Fruit fly (Drosophila melanogaster) whole organism, adult: ENCODE results near the gene eIF2Bbeta.

Experiments used
- CG11617 ChIP-seq: fragments of 200-800 bp; sonication (Bioruptor generic); optimal IDR thresholded peaks from 2 replicates; lab custom pipeline; 2017; ENCODE audit warnings: mild to moderate bottlenecking, missing biosample characterization, missing genetic modification reagents, missing genetic modification characterization
- CG12768 ChIP-seq: fragments of 200-800 bp; sonication (Bioruptor generic); optimal IDR thresholded peaks from 2 replicates; lab custom pipeline; 2017; ENCODE audit warnings: missing biosample characterization, missing genetic modification characterization, mild to moderate bottlenecking, moderate library complexity, missing genetic modification reagents
- CG14711 ChIP-seq: fragments of 200-800 bp; sonication (Bioruptor generic); optimal IDR thresholded peaks from 2 replicates; lab custom pipeline; 2018; ENCODE audit warnings: missing biosample characterization, mild to moderate bottlenecking, missing genetic modification characterization, moderate library complexity
- CG1620 ChIP-seq: fragments of 200-800 bp; sonication (Bioruptor generic); optimal IDR thresholded peaks from 2 replicates; lab custom pipeline; 2016; ENCODE audit warnings: missing biosample characterization, missing genetic modification characterization
- CG33017 ChIP-seq: fragments of 200-800 bp; sonication (Bioruptor generic); optimal IDR thresholded peaks from 2 replicates; lab custom pipeline; 2018; ENCODE audit warnings: missing biosample characterization, mild to moderate bottlenecking, missing genetic modification characterization, moderate library complexity
- CG5204 ChIP-seq: fragments of 200-800 bp; sonication (Bioruptor generic); optimal IDR thresholded peaks from 2 replicates; lab custom pipeline; 2016; ENCODE audit warnings: missing biosample characterization, missing genetic modification characterization
- CG7045 ChIP-seq: fragments of 200-800 bp; sonication (Bioruptor generic); optimal IDR thresholded peaks from 2 replicates; lab custom pipeline; 2017; ENCODE audit warnings: missing biosample characterization, mild to moderate bottlenecking, missing genetic modification characterization
- CG7101 ChIP-seq: fragments of 200-800 bp; sonication (Bioruptor generic); optimal IDR thresholded peaks from 2 replicates; lab custom pipeline; 2018; ENCODE audit warnings: missing biosample characterization, mild to moderate bottlenecking, missing genetic modification characterization, moderate library complexity
- Clk ChIP-seq: fragments of 200-800 bp; sonication (Bioruptor generic); optimal IDR thresholded peaks from 2 replicates; lab custom pipeline; 2017; ENCODE audit warnings: missing biosample characterization, missing genetic modification characterization
- Crg-1 ChIP-seq: fragments of 200-800 bp; sonication (Bioruptor generic); optimal IDR thresholded peaks from 2 replicates; lab custom pipeline; 2016; ENCODE audit warnings: missing biosample characterization, missing genetic modification characterization
- Hr96 ChIP-seq: fragments of 200-800 bp; sonication (Bioruptor generic); optimal IDR thresholded peaks from 2 replicates; lab custom pipeline; 2016; ENCODE audit warnings: missing biosample characterization, missing genetic modification characterization
- Mnt ChIP-seq: fragments of 200-800 bp; sonication (Bioruptor generic); optimal IDR thresholded peaks from 2 replicates; lab custom pipeline; 2016; ENCODE audit warnings: missing biosample characterization, mild to moderate bottlenecking, missing genetic modification characterization
- bab1 ChIP-seq: fragments of 200-800 bp; sonication (Bioruptor generic); optimal IDR thresholded peaks from 3 replicates; lab custom pipeline; 2019; ENCODE audit warnings: missing biosample characterization, mild to moderate bottlenecking, missing genetic modification characterization, moderate library complexity
- cic ChIP-seq: fragments of 200-800 bp; sonication (Bioruptor generic); optimal IDR thresholded peaks from 2 replicates; lab custom pipeline; 2017; ENCODE audit warnings: missing biosample characterization, mild to moderate bottlenecking, missing genetic modification characterization, moderate library complexity
- cnc ChIP-seq, 2 experiments: fragments of >200 bp; optimal IDR thresholded peaks; 2 replicates each; lab custom pipeline; 2017
- kay ChIP-seq: fragments of 200-800 bp; sonication (Bioruptor generic); peaks from one replicate; lab custom pipeline; 2016; ENCODE audit warnings: missing biosample characterization, missing genetic modification characterization, borderline replicate concordance
- ovo ChIP-seq: fragments of 200-800 bp; sonication (Bioruptor generic); optimal IDR thresholded peaks from 2 replicates; lab custom pipeline; 2016; ENCODE audit warnings: missing biosample characterization, missing genetic modification characterization
- pad ChIP-seq: fragments of 200-800 bp; sonication (Bioruptor generic); optimal IDR thresholded peaks from 3 replicates; lab custom pipeline; 2017; ENCODE audit warnings: missing biosample characterization, missing genetic modification characterization, mild to moderate bottlenecking, moderate library complexity, missing genetic modification reagents
- tj ChIP-seq: fragments of 200-800 bp; sonication (Bioruptor generic); optimal IDR thresholded peaks from 3 replicates; lab custom pipeline; 2017; ENCODE audit warnings: missing biosample characterization, mild to moderate bottlenecking, missing genetic modification characterization, moderate library complexity
- toe ChIP-seq: fragments of 200-800 bp; sonication (Bioruptor generic); optimal IDR thresholded peaks from 2 replicates; lab custom pipeline; 2016; ENCODE audit warnings: missing biosample characterization, missing genetic modification characterization

The eIF2Bbeta gene

DNA sequence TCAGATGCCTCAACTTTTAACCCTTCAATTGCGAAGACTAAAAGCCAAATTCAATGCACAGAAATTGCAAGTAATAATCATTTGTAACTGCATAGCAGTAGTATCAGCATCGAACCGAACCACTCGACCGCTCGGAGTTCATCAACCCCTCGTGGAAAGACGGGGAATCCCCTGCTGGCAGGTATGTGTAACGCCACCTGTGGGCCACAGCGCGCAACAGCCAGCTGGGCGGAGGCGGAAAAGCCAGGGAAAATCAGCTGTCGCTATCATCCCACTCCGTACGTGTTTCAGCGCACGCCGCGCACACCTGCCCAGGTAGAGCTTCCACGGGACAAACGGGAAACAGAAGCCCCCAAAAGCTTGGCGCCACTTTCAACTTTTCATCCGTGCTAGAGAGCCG is 19.9 kb upstream of the eIF2Bbeta start:
- no peak for TF ChIP-seq toe (GFP tag; lab: Kevin White, UChicago)
- TF ChIP-seq CG33017 (tag; lab: Kevin White, UChicago): no peak
- TF ChIP-seq CG11617 (GFP tag; lab: Kevin White, UChicago): no peak
- TF ChIP-seq tj (GFP tag; lab: Kevin White, UChicago): no peak
- no peak for TF ChIP-seq bab1
- no peak for TF ChIP-seq CG14711
- no peak for TF ChIP-seq Crg-1 (GFP tag; lab: Kevin White, UChicago)
- no peak for TF ChIP-seq CG1620 (GFP tag; lab: Kevin White, UChicago)
- TF ChIP-seq cnc (optimal IDR thresholded peaks at IDR 0.05; lab: Kevin White, UChicago): no peak
- TF ChIP-seq CG7101: no peak
- TF ChIP-seq Clk (GFP tag; lab: Kevin White, UChicago): no peak
- TF ChIP-seq CG12768: no peak

DNA sequence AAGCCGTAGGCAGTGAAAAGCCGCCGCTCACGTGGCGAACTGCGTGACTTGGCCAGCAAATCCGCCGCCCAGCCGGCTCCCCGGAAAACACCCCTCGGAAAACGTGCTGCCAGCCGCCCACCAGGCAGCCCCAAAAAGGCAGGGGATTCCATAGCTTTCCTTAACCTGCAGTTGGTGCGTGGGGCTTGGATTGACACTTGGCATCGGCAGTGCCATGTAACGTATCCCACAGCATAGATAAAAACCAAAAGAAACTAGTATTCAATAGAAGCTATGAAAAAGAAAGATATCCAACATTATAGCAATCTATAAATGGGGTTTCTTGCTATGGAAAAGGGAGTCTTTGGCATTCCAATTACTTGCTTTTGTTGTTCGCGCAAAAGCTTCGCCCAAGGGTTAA is 19.3 kb upstream of the eIF2Bbeta start:
- TF ChIP-seq Mnt (no peak), CG7101 (peak; percentile 81), kay (GFP tag; lab: Kevin White, UChicago) (no peak), CG11617 (GFP tag; lab: Kevin White, UChicago) (peak; percentile 79), CG1620 (GFP tag; lab: Kevin White, UChicago) (peak; percentile 20), pad (peak; percentile 28), ovo (no peak), CG7045 (peak; percentile 50), Clk (GFP tag; lab: Kevin White, UChicago) (peak; percentile 92), Hr96 (GFP tag; lab: Kevin White, UChicago) (peak; percentile 86), tj (GFP tag; lab: Kevin White, UChicago) (peak; percentile 28), CG12768 (peak; percentile 38), toe (GFP tag; lab: Kevin White, UChicago) (peak; percentile 32), cic (GFP tag; lab: Kevin White, UChicago) (no peak), CG14711 (peak; percentile 65), CG5204 (GFP tag; lab: Kevin White, UChicago) (peak; percentile 65), CG33017 (tag; lab: Kevin White, UChicago) (peak; percentile 49), Crg-1 (GFP tag; lab: Kevin White, UChicago) (no peak)

DNA sequence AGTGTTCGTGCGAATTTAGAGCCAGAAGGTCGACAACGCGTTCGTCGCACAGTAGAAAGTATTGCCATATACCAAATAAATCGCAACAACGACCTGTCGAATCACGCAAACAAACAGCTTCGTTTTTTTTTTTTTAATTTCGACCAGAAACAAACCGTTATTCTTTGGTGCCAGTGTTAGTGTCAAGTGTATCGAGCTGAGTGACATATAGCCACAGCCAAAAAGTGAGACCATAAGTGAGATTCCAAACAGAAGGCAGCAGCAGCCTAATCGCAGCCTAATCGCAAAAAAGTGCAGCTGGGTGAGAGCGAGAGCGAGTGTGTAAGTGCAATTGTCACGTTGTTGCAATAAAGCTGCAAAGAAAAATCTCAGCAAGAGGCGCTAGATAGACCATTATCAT is 18.8 kb upstream of the eIF2Bbeta start, which contains the start of gene per:
Gene per, plus strand, starts transcription at position 1 of the 400 bp plus-strand sequence.
- TF ChIP-seq Mnt (peak; percentile 58), ovo (peak; percentile 61), tj (GFP tag; lab: Kevin White, UChicago) (peak; percentile 30), toe (GFP tag; lab: Kevin White, UChicago) (no peak), CG12768 (no peak)

DNA sequence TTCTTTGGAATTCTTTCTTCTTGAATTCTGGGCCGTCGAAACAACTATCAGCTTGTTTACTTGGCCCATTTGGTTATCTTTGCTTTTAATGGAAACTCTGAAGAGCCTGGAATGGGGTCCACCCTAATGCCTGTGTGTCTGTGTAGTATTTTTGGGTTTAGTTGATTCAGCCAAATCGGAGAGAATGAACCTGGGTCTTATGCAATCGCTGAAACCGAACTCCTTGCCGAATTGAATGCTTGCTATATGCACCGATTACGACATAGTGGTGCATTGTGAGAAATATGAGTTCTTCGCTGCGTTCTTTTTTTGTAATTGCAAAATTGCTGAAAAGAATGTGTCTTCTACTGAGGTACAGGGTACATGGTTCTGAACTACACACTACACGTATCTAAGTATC is 17.4 kb upstream of the eIF2Bbeta start:
- no peak for TF ChIP-seq Mnt
- peak; percentile 29 for TF ChIP-seq CG7101
- peak; percentile 96 for TF ChIP-seq tj (GFP tag; lab: Kevin White, UChicago)

DNA sequence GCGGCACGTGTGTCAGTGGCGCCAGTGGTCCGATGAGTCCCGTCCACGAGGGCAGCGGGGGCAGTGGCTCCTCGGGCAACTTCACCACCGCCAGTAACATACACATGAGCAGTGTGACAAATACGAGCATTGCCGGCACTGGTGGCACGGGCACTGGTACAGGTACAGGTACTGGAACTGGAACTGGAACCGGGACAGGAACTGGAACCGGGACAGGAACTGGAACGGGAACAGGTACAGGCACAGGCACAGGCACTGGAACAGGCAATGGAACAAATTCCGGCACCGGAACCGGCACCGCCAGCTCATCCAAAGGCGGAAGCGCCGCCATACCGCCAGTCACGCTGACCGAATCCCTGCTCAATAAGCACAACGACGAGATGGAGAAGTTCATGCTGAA is 14.0 kb upstream of the eIF2Bbeta start:
- TF ChIP-seq CG7045 (no peak), cic (GFP tag; lab: Kevin White, UChicago) (no peak)

DNA sequence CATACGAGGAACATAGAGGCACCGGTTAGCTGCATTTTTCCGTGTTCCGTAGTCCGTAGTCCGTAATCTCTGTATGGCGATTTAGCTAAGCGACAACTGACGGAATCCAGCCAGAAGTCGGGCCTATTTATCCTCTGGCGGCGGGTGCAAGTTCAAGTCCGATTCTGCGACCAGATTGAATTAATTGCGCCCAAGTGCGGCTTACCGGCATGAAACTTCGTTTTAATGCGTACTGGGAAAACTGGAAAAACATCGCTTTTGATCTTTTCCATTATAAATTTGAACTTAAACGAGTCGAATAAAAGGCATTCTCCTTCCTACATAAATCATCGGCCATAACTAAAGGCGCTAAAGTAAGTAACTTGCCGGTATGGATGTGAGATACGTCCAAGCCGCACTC is 10.6 kb upstream of the eIF2Bbeta start, which contains the start of gene dyw:
Gene dyw, minus strand, starts transcription at position 101 of the 400 bp plus-strand sequence.
- TF ChIP-seq Mnt: no peak
- no peak for TF ChIP-seq cnc (optimal IDR thresholded peaks at IDR 0.05; lab: Kevin White, UChicago)
- no peak for TF ChIP-seq Crg-1 (GFP tag; lab: Kevin White, UChicago)
- no peak for TF ChIP-seq tj (GFP tag; lab: Kevin White, UChicago)
- TF ChIP-seq CG5204 (GFP tag; lab: Kevin White, UChicago): no peak
- no peak for TF ChIP-seq CG7101
- no peak for TF ChIP-seq CG7045

DNA sequence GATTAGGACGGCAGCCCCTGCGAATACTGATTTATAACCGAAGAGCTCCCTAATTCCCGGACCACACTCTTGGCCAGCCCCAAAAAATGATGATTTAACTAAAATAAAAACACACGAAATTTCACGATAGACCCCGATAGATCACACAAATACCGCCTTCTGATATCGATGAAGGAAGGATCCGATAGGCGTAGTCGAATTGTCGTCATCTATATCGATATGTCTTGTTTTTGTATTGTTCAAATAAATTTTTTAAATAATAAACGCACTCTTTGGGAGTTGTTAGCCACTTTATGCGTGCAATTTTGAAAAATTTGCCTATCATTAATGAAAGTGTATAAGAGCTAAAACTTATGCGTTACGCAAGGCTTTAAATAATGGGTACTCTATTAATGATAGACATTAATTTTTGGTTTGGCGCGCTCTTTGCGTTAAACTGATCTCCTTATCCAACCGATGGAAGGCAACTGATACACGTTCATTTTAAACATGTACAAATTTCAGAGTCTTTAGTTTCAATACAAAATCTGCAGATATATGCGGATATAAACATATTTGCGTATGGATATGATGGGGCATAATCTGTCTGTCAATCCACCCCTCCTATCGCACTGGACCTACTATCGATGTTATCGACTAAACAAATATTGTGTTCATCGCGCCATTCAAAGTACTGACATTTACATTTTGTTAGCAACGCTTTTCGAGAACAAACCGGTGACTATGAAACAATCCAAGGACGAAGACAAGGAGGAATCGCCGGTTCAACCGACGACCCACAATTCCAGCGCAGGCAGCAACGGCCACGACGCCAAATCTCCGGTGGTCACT is 6.1 kb upstream of the eIF2Bbeta start, which contains the start of the genes Spg7 and Lint-O:
Gene Spg7, minus strand, starts transcription at position 148 of the 831 bp plus-strand sequence.
Gene Lint-O, plus strand, starts transcription at position 638 of the 831 bp plus-strand sequence.
- TF ChIP-seq CG33017 (tag; lab: Kevin White, UChicago) (no peak), Mnt (no peak), bab1 (no peak), Clk (GFP tag; lab: Kevin White, UChicago) (no peak), Crg-1 (GFP tag; lab: Kevin White, UChicago) (no peak), CG14711 (no peak), CG11617 (GFP tag; lab: Kevin White, UChicago) (no peak), tj (GFP tag; lab: Kevin White, UChicago) (peak; percentile 46)
